Fruit fly (Drosophila melanogaster) whole organism, adult: ENCODE data around the gene deltaCOP.
A peak's percentile ranks its signal among the peaks of the same experiment; 100 is the strongest.

ENCODE experiments used
- CG11617 ChIP-seq: fragments of 200-800 bp; sonication (Bioruptor generic); optimal IDR thresholded peaks from 2 replicates; lab custom pipeline; 2017; ENCODE audit warnings: mild to moderate bottlenecking, missing biosample characterization, missing genetic modification reagents, missing genetic modification characterization
- CG12768 ChIP-seq: fragments of 200-800 bp; sonication (Bioruptor generic); optimal IDR thresholded peaks from 2 replicates; lab custom pipeline; 2017; ENCODE audit warnings: missing biosample characterization, missing genetic modification characterization, mild to moderate bottlenecking, moderate library complexity, missing genetic modification reagents
- CG14711 ChIP-seq: fragments of 200-800 bp; sonication (Bioruptor generic); optimal IDR thresholded peaks from 2 replicates; lab custom pipeline; 2018; ENCODE audit warnings: missing biosample characterization, mild to moderate bottlenecking, missing genetic modification characterization, moderate library complexity
- CG1620 ChIP-seq: fragments of 200-800 bp; sonication (Bioruptor generic); optimal IDR thresholded peaks from 2 replicates; lab custom pipeline; 2016; ENCODE audit warnings: missing biosample characterization, missing genetic modification characterization
- CG33017 ChIP-seq: fragments of 200-800 bp; sonication (Bioruptor generic); optimal IDR thresholded peaks from 2 replicates; lab custom pipeline; 2018; ENCODE audit warnings: missing biosample characterization, mild to moderate bottlenecking, missing genetic modification characterization, moderate library complexity
- CG5204 ChIP-seq: fragments of 200-800 bp; sonication (Bioruptor generic); optimal IDR thresholded peaks from 2 replicates; lab custom pipeline; 2016; ENCODE audit warnings: missing biosample characterization, missing genetic modification characterization
- CG7045 ChIP-seq: fragments of 200-800 bp; sonication (Bioruptor generic); optimal IDR thresholded peaks from 2 replicates; lab custom pipeline; 2017; ENCODE audit warnings: missing biosample characterization, mild to moderate bottlenecking, missing genetic modification characterization
- CG7101 ChIP-seq: fragments of 200-800 bp; sonication (Bioruptor generic); optimal IDR thresholded peaks from 2 replicates; lab custom pipeline; 2018; ENCODE audit warnings: missing biosample characterization, mild to moderate bottlenecking, missing genetic modification characterization, moderate library complexity
- Clk ChIP-seq: fragments of 200-800 bp; sonication (Bioruptor generic); optimal IDR thresholded peaks from 2 replicates; lab custom pipeline; 2017; ENCODE audit warnings: missing biosample characterization, missing genetic modification characterization
- Crg-1 ChIP-seq: fragments of 200-800 bp; sonication (Bioruptor generic); optimal IDR thresholded peaks from 2 replicates; lab custom pipeline; 2016; ENCODE audit warnings: missing biosample characterization, missing genetic modification characterization
- Hr96 ChIP-seq: fragments of 200-800 bp; sonication (Bioruptor generic); optimal IDR thresholded peaks from 2 replicates; lab custom pipeline; 2016; ENCODE audit warnings: missing biosample characterization, missing genetic modification characterization
- Mnt ChIP-seq: fragments of 200-800 bp; sonication (Bioruptor generic); optimal IDR thresholded peaks from 2 replicates; lab custom pipeline; 2016; ENCODE audit warnings: missing biosample characterization, mild to moderate bottlenecking, missing genetic modification characterization
- bab1 ChIP-seq: fragments of 200-800 bp; sonication (Bioruptor generic); optimal IDR thresholded peaks from 3 replicates; lab custom pipeline; 2019; ENCODE audit warnings: missing biosample characterization, mild to moderate bottlenecking, missing genetic modification characterization, moderate library complexity
- cic ChIP-seq: fragments of 200-800 bp; sonication (Bioruptor generic); optimal IDR thresholded peaks from 2 replicates; lab custom pipeline; 2017; ENCODE audit warnings: missing biosample characterization, mild to moderate bottlenecking, missing genetic modification characterization, moderate library complexity
- cnc ChIP-seq, 2 experiments: fragments of >200 bp; optimal IDR thresholded peaks; 2 replicates each; lab custom pipeline; 2017
- kay ChIP-seq: fragments of 200-800 bp; sonication (Bioruptor generic); peaks from one replicate; lab custom pipeline; 2016; ENCODE audit warnings: missing biosample characterization, missing genetic modification characterization, borderline replicate concordance
- ovo ChIP-seq: fragments of 200-800 bp; sonication (Bioruptor generic); optimal IDR thresholded peaks from 2 replicates; lab custom pipeline; 2016; ENCODE audit warnings: missing biosample characterization, missing genetic modification characterization
- pad ChIP-seq: fragments of 200-800 bp; sonication (Bioruptor generic); optimal IDR thresholded peaks from 3 replicates; lab custom pipeline; 2017; ENCODE audit warnings: missing biosample characterization, missing genetic modification characterization, mild to moderate bottlenecking, moderate library complexity, missing genetic modification reagents
- tj ChIP-seq: fragments of 200-800 bp; sonication (Bioruptor generic); optimal IDR thresholded peaks from 3 replicates; lab custom pipeline; 2017; ENCODE audit warnings: missing biosample characterization, mild to moderate bottlenecking, missing genetic modification characterization, moderate library complexity
- toe ChIP-seq: fragments of 200-800 bp; sonication (Bioruptor generic); optimal IDR thresholded peaks from 2 replicates; lab custom pipeline; 2016; ENCODE audit warnings: missing biosample characterization, missing genetic modification characterization

deltaCOP gene

DNA sequence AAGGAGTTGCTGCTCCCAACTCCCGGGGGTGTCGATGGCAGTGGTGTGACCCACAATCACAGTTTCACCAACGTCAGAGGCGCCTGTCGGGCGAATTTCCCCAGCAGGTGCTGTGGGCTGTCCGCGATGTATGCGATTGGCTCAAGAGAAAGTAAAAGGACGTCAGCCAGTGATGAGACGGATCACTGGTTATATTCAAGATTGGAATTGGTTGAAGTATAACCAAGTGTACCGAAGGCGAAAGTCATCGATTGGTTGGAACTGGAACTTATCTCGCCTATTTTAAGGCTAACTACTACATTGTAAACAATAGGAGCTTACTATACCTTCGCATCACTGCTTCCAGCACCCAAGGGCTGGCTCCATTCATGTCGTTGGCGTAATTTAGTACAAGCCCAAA lies 41.5 kb upstream of the deltaCOP start, which contains the start of gene CG32801:
Gene CG32801 (minus strand): TSS at position 101 of the 400 bp plus-strand sequence.
- TF ChIP-seq cnc (optimal IDR thresholded peaks at IDR 0.05; lab: Kevin White, UChicago) (no peak), CG1620 (no peak), CG5204 (GFP tag; lab: Kevin White, UChicago) (no peak), Hr96 (GFP tag; lab: Kevin White, UChicago) (no peak), ovo (no peak), CG7101 (tag; lab: Kevin White, UChicago) (no peak), CG11617 (GFP tag; lab: Kevin White, UChicago) (no peak), CG12768 (no peak)

dm6 chrX:1901605-1902136 lies 40.1 kb upstream of the deltaCOP start, which contains the start of gene Ldaf1:
TSS of gene Ldaf1 (minus strand) at chrX:1901911.
- TF ChIP-seq CG7101 (tag; lab: Kevin White, UChicago) = peak; percentile 28
- peak; percentile 9 for TF ChIP-seq ovo
- TF ChIP-seq bab1 (GFP tag; lab: Kevin White, UChicago) = no peak

dm6 chrX:1900123-1900818 lies 38.7 kb upstream of the deltaCOP start, which contains the start of gene arm:
TSS of gene arm (minus strand) at chrX:1900646.
- TF ChIP-seq CG11617 (GFP tag; lab: Kevin White, UChicago) = peak; percentile 41
- peak; percentile 49 for TF ChIP-seq Mnt
- TF ChIP-seq CG5204 (GFP tag; lab: Kevin White, UChicago) = no peak
- TF ChIP-seq ovo = no peak
- peak; percentile 14 for TF ChIP-seq CG7101 (tag; lab: Kevin White, UChicago)
- TF ChIP-seq Clk (GFP tag; lab: Kevin White, UChicago) = no peak
- peak; percentile 56 for TF ChIP-seq Crg-1
- no peak for TF ChIP-seq Hr96 (GFP tag; lab: Kevin White, UChicago)
- no peak for TF ChIP-seq CG7045 (GFP tag; lab: Kevin White, UChicago)
- no peak for TF ChIP-seq cnc (optimal IDR thresholded peaks at IDR 0.05; lab: Kevin White, UChicago)
- TF ChIP-seq CG33017 (tag; lab: Kevin White, UChicago) = no peak
- no peak for TF ChIP-seq kay (GFP tag; lab: Kevin White, UChicago)
- TF ChIP-seq toe (GFP tag; lab: Kevin White, UChicago) = peak; percentile 35
- TF ChIP-seq CG1620 = peak; percentile 56
- TF ChIP-seq cic (GFP tag; lab: Kevin White, UChicago) = no peak
- TF ChIP-seq tj = no peak
- TF ChIP-seq CG14711 = no peak
- peak; percentile 11 for TF ChIP-seq bab1 (GFP tag; lab: Kevin White, UChicago)
- no peak for TF ChIP-seq pad (GFP tag; lab: Kevin White, UChicago)
- TF ChIP-seq CG12768 = no peak

DNA sequence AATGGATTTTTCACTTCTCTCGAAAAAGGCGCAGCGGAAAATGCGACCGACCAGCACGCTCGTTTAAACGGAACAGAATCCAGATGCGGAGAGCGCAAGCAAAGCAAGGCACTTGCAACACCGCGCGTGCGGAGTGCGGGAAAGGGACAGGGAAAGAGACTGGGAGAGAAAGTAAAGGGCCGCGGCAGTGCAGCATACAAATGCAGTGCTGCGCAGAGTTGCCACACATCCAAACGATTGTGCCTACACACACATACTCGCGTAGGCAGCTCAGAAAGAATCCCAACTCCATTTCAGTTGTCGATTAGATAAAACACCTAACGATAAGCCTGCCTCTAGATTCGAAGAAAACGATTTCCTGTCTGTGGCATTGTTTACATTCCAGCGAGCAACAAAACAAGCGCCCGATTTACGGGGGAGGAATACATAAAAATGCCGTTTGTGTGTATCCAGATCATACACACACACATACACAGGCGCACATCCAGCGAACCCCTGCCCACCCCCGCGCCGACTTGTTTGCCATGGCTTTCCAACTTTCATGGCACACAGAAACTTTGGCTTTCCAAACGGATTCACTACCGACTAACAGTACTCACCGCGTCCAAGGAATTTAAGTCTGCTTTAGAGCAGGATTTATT lies 38.0 kb upstream of the deltaCOP start:
- TF ChIP-seq cic (GFP tag; lab: Kevin White, UChicago) (no peak), CG11617 (GFP tag; lab: Kevin White, UChicago) (no peak), Clk (GFP tag; lab: Kevin White, UChicago) (no peak), CG14711 (peak; percentile 94), cnc (optimal IDR thresholded peaks at IDR 0.05; lab: Kevin White, UChicago) (no peak)

- TF ChIP-seq cic (GFP tag; lab: Kevin White, UChicago) (no peak), CG7101 (tag; lab: Kevin White, UChicago) (no peak), bab1 (GFP tag; lab: Kevin White, UChicago) (no peak), Mnt (no peak), Hr96 (GFP tag; lab: Kevin White, UChicago) (no peak), CG14711 (no peak), CG33017 (tag; lab: Kevin White, UChicago) (no peak), toe (GFP tag; lab: Kevin White, UChicago) (no peak), tj (no peak), CG7045 (GFP tag; lab: Kevin White, UChicago) (no peak), CG1620 (no peak), ovo (no peak), CG11617 (GFP tag; lab: Kevin White, UChicago) (no peak), Crg-1 (no peak)
These were observed 35.8 kb upstream of the deltaCOP start for dm6 chrX:1897384-1897783.

DNA sequence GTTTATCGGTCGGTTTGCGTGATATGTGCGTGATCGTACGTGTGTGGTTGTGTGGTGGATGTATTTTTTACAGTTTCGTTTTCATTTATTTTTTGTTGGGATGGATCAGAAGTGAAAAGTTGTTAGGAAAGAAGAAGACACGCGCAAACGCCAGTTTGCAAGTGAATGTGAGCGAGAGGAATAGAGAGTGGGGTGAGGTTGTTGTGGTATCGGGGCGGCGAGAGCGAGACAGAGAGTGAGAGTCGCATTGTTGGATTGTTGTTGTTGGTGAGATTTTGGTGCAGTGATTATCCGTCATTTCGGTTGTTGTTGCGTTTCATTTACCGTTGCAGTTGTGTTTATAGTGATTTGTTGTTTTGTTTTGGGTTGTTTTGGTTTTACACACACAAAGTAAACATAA lies 31.9 kb upstream of the deltaCOP start:
- TF ChIP-seq Clk (GFP tag; lab: Kevin White, UChicago) (no peak), cic (GFP tag; lab: Kevin White, UChicago) (peak; percentile 8)

dm6 chrX:1889926-1890325 lies 28.3 kb upstream of the deltaCOP start, which contains the start of the genes trr and mRpL16:
TSS of gene trr (minus strand) at chrX:1889950.
TSS of gene mRpL16 (plus strand) at chrX:1890256.
- TF ChIP-seq CG1620 = peak; percentile 53
- no peak for TF ChIP-seq CG7045 (GFP tag; lab: Kevin White, UChicago)
- TF ChIP-seq Hr96 (GFP tag; lab: Kevin White, UChicago) = no peak
- no peak for TF ChIP-seq kay (GFP tag; lab: Kevin White, UChicago)
- no peak for TF ChIP-seq CG5204 (GFP tag; lab: Kevin White, UChicago)
- peak; percentile 81 for TF ChIP-seq bab1 (GFP tag; lab: Kevin White, UChicago)
- TF ChIP-seq CG12768 = no peak
- TF ChIP-seq Mnt = peak; percentile 65
- peak; percentile 54 for TF ChIP-seq CG14711
- no peak for TF ChIP-seq Clk (GFP tag; lab: Kevin White, UChicago)
- peak; percentile 57 for TF ChIP-seq pad (GFP tag; lab: Kevin White, UChicago)
- no peak for TF ChIP-seq cic (GFP tag; lab: Kevin White, UChicago)
- TF ChIP-seq CG33017 (tag; lab: Kevin White, UChicago) = peak; percentile 7
- no peak for TF ChIP-seq toe (GFP tag; lab: Kevin White, UChicago)
- TF ChIP-seq CG11617 (GFP tag; lab: Kevin White, UChicago) = peak; percentile 64
- no peak for TF ChIP-seq ovo
- TF ChIP-seq cnc (optimal IDR thresholded peaks at IDR 0.05; lab: Kevin White, UChicago) = no peak
- peak; percentile 49 for TF ChIP-seq tj
- TF ChIP-seq Crg-1 = peak; percentile 18
- peak; percentile 64 for TF ChIP-seq CG7101 (tag; lab: Kevin White, UChicago)
